Worm (Caenorhabditis elegans) whole organism, L2 larva: ENCODE data around the gene C14C11.4.

Experiments
- elt-3 ChIP-seq: sonication (generic microtip); optimal IDR thresholded peaks from 2 replicates; lab custom pipeline; 2017; ENCODE audit warnings: missing biosample characterization, missing genetic modification characterization
- nhr-77 ChIP-seq: fragments of 150-350 bp; optimal IDR thresholded peaks from 2 replicates; lab custom pipeline; 2014; ENCODE audit warnings: missing biosample characterization, missing genetic modification characterization
- skn-1 ChIP-seq: sonication (generic microtip); optimal IDR thresholded peaks from 2 replicates; lab custom pipeline; 2017; ENCODE audit warnings: missing biosample characterization, missing genetic modification characterization
- ztf-11 ChIP-seq: sonication (generic microtip); optimal IDR thresholded peaks from 2 replicates; lab custom pipeline; 2017; ENCODE audit warnings: missing biosample characterization, missing genetic modification characterization

- TF ChIP-seq elt-3 (tag; lab: Kevin White, UChicago), result no peak
- TF ChIP-seq nhr-77 (tag; lab: Kevin White, UChicago), result no peak
- no peak for TF ChIP-seq skn-1 (tag; lab: Kevin White, UChicago)
- no peak for TF ChIP-seq ztf-11
These were observed 46.1 kb upstream of the C14C11.4 start, which contains the start of gene CD4.8 for ce11 chrV:5601263-5601662.
